Fruit fly (Drosophila melanogaster): ENCODE results near the gene brk.
A peak's percentile ranks its signal among the peaks of the same experiment; 100 is the strongest.

brk gene

dm6 chrX:7321829-7322228 is 14.1 kb downstream of the brk start:
- TF ChIP-seq CG10669 (GFP tag; optimal IDR thresholded peaks at IDR 0.05) = no peak
- peak; percentile 3 for TF ChIP-seq fkh (GFP tag; optimal IDR thresholded peaks at IDR 0.05)

- no peak for TF ChIP-seq Ets96B (tag; optimal IDR thresholded peaks at IDR 0.05)
- no peak for TF ChIP-seq esn (GFP tag; optimal IDR thresholded peaks at IDR 0.05)
- no peak for TF ChIP-seq CG6163 (GFP tag; IDR thresholded peaks at IDR 0.05)
- TF ChIP-seq CG32006 (GFP tag; optimal IDR thresholded peaks at IDR 0.05) = no peak
- TF ChIP-seq eg (GFP tag; IDR thresholded peaks at IDR 0.05) = 0 out of 3 replicates have a peak, but pooled peaks have one; percentile 22
- no peak for TF ChIP-seq Ets21C (GFP tag; optimal IDR thresholded peaks at IDR 0.05)
- TF ChIP-seq CG11294 (GFP tag; IDR thresholded peaks at IDR 0.05) = no peak
- no peak for TF ChIP-seq fd85E (GFP tag; optimal IDR thresholded peaks at IDR 0.05)
- peak; percentile 16 for TF ChIP-seq CG3032 (tag; optimal IDR thresholded peaks at IDR 0.05)
- no peak for TF ChIP-seq Smox (GFP tag; optimal IDR thresholded peaks at IDR 0.05)
- no peak for TF ChIP-seq CG9139 (GFP tag; optimal IDR thresholded peaks at IDR 0.05)
- no peak for TF ChIP-seq achi (GFP tag; optimal IDR thresholded peaks at IDR 0.05)
- no peak for TF ChIP-seq Blimp-1 (GFP tag; optimal IDR thresholded peaks at IDR 0.05)
- no peak for TF ChIP-seq CG4318 (GFP tag; optimal IDR thresholded peaks at IDR 0.05)
- TF ChIP-seq Met (GFP tag; optimal IDR thresholded peaks at IDR 0.05) = no peak
- TF ChIP-seq CG6276 (GFP tag; optimal IDR thresholded peaks at IDR 0.05) = no peak
- TF ChIP-seq dsx (GFP tag; optimal IDR thresholded peaks at IDR 0.05; ENCODE audit: poor library complexity, severe bottlenecking) = no peak
- TF ChIP-seq CG6854 (GFP tag; optimal IDR thresholded peaks at IDR 0.05) = no peak
- no peak for TF ChIP-seq lz (GFP tag; optimal IDR thresholded peaks at IDR 0.05)
- no peak for TF ChIP-seq CG3919 (GFP tag; optimal IDR thresholded peaks at IDR 0.05)
- TF ChIP-seq OdsH (GFP tag; optimal IDR thresholded peaks at IDR 0.05) = peak; percentile 7
- TF ChIP-seq salr (GFP tag; optimal IDR thresholded peaks at IDR 0.05) = no peak
- TF ChIP-seq ss (GFP tag; optimal IDR thresholded peaks at IDR 0.05) = no peak
- TF ChIP-seq Hr39 (GFP tag; optimal IDR thresholded peaks at IDR 0.05) = peak; percentile 14
- no peak for TF ChIP-seq spab (GFP tag; optimal IDR thresholded peaks at IDR 0.05)
- peak; percentile 31 for TF ChIP-seq CG31627 (GFP tag; optimal IDR thresholded peaks at IDR 0.05)
- no peak for TF ChIP-seq CG11762 (GFP tag; optimal IDR thresholded peaks at IDR 0.05; ENCODE audit: insufficient read depth)
- TF ChIP-seq vri (GFP tag; optimal IDR thresholded peaks at IDR 0.05) = no peak
- TF ChIP-seq pdm3 (GFP tag; optimal IDR thresholded peaks at IDR 0.05) = no peak
- no peak for TF ChIP-seq CG1621 (tag; optimal IDR thresholded peaks at IDR 0.05)
- no peak for TF ChIP-seq CG7368 (GFP tag; optimal IDR thresholded peaks at IDR 0.05)
- peak; percentile 36 for TF ChIP-seq CG10631 (GFP tag; optimal IDR thresholded peaks at IDR 0.05)
- no peak for TF ChIP-seq net (GFP tag; optimal IDR thresholded peaks at IDR 0.05)
- no peak for TF ChIP-seq CG6808 (GFP tag; optimal IDR thresholded peaks at IDR 0.05)
- TF ChIP-seq svp (GFP tag) = no peak
- no peak for TF ChIP-seq CG8119 (GFP tag; IDR thresholded peaks at IDR 0.05)
- TF ChIP-seq Sox14 (GFP tag; optimal IDR thresholded peaks at IDR 0.05) = peak; percentile 51
- no peak for TF ChIP-seq Hr38 (GFP tag; optimal IDR thresholded peaks at IDR 0.05)
- no peak for TF ChIP-seq Gug (GFP tag; IDR thresholded peaks at IDR 0.05)
- TF ChIP-seq fkh (GFP tag; optimal IDR thresholded peaks at IDR 0.05) = peak; percentile 28
- TF ChIP-seq Eip75B (GFP tag; optimal IDR thresholded peaks at IDR 0.05) = no peak
- no peak for TF ChIP-seq Lpt (GFP tag; optimal IDR thresholded peaks at IDR 0.05)
- no peak for TF ChIP-seq dac (GFP tag; optimal IDR thresholded peaks at IDR 0.05)
- no peak for TF ChIP-seq CG16779 (tag; optimal IDR thresholded peaks at IDR 0.05)
- TF ChIP-seq CG8319 (GFP tag; optimal IDR thresholded peaks at IDR 0.05) = no peak
- no peak for TF ChIP-seq CG11902 (GFP tag; optimal IDR thresholded peaks at IDR 0.05)
- no peak for TF ChIP-seq Sox15 (GFP tag; optimal IDR thresholded peaks at IDR 0.05)
- no peak for TF ChIP-seq CG15336 (GFP tag; IDR thresholded peaks at IDR 0.05)
These were observed 16.1 kb downstream of the brk start, which contains the start of the genes Atg5 and Dok for dm6 chrX:7323649-7324511. TSS of gene Atg5 (minus strand) at chrX:7323770. TSS of gene Dok (plus strand) at chrX:7324214.

Measured in whole organism, prepupa.